Worm (Caenorhabditis elegans) whole organism, L4/young adult: ENCODE results near the gene T20D3.14.

ENCODE experiments used
- dao-5 ChIP-seq: sonication (generic microtip); optimal IDR thresholded peaks from 2 replicates; lab custom pipeline; 2016; ENCODE audit warnings: missing genotype, missing genetic modification characterization, moderate library complexity, missing compliant biosample characterization
- him-1 ChIP-seq: sonication (generic microtip); optimal IDR thresholded peaks from 2 replicates; lab custom pipeline; 2016; ENCODE audit warnings: missing genotype, missing genetic modification reagents, missing genetic modification characterization, missing compliant biosample characterization

DNA sequence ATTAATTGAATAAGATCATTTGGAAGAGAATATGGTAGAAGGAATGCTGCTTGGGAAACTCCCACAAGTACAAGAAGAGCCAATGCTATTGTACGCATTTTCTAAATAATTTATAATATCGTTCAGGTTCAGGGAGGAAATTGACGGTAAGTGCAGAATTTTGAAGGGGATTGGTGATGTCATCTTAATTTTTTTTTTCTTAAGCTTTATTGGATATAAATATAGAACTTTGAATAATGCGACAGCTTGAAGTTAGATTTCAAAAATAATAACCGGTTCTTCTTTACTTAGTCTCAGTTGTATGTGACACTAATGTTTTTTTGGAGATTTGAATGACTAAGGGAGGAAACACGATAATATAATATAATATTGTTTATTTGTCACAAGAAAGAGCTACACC is 5.0 kb downstream of the T20D3.14 start, which contains the start of gene nspg-7.1:
- TF ChIP-seq dao-5 (no peak), him-1 (tag; lab: Kevin White, UChicago) (no peak)
